Worm (Caenorhabditis elegans): ENCODE results near the gene Y65A5A.24.

DNA sequence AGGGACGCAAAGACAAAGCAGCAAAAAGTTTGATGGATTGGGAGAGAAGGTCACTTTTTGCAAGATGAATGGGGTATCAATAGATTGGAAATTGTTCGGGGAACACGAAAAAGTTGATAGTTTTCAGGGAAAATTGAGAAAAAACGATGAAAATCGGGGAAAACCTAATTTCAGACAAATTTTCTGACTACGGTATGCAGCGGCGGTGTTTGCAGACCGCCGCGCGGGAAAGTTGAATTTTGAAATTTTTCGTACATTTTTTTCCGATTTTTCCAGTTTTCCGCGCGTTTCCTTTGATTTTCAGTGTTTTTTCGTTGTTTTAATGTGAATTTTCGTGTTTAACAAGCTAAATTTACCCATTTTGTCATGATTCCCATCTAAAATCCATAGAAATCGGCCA lies 7.7 kb downstream of the Y65A5A.24 start:
- TF ChIP-seq tbx-2 (tag; optimal IDR thresholded peaks at IDR 0.05) (no peak), hlh-30 (tag; optimal IDR thresholded peaks at IDR 0.05; ENCODE audit: insufficient read depth) (no peak), F13H6.1 (tag; optimal IDR thresholded peaks at IDR 0.05) (no peak), pha-4 (tag; optimal IDR thresholded peaks at IDR 0.05) (no peak), nhr-11 (tag; optimal IDR thresholded peaks at IDR 0.05) (no peak), fax-1 (tag; optimal IDR thresholded peaks at IDR 0.05) (no peak), syd-9 (tag; optimal IDR thresholded peaks at IDR 0.05) (no peak), pag-3 (tag; optimal IDR thresholded peaks at IDR 0.05; ENCODE audit: borderline replicate concordance) (no peak), ama-1 (optimal IDR thresholded peaks at IDR 0.05) (no peak), ceh-22 (tag; optimal IDR thresholded peaks at IDR 0.05) (no peak), eyg-1 (tag; optimal IDR thresholded peaks at IDR 0.05) (no peak), pqm-1 (tag; optimal IDR thresholded peaks at IDR 0.05) (no peak), sdc-2 (tag; optimal IDR thresholded peaks at IDR 0.05) (no peak), ttx-3 (tag; optimal IDR thresholded peaks at IDR 0.05) (no peak)

Measured in whole organism, late embryonic.